Worm (Caenorhabditis elegans) whole organism, mixed stage, embryonic: Measurements from ENCODE around the gene cest-4.

Experiments
- cnd-1 ChIP-seq: fragments of 200-800 bp; sonication (Bioruptor generic); optimal IDR thresholded peaks from 2 replicates; lab custom pipeline; 2018; ENCODE audit warnings: mild to moderate bottlenecking, missing genetic modification characterization, missing compliant biosample characterization
- unc-39 ChIP-seq: fragments of 150-350 bp; optimal IDR thresholded peaks from 2 replicates; lab custom pipeline; 2014; ENCODE audit warnings: missing biosample characterization, missing genetic modification characterization
- ztf-11 ChIP-seq: fragments of 150-350 bp; optimal IDR thresholded peaks from 2 replicates; lab custom pipeline; 2014; ENCODE audit warnings: missing biosample characterization, missing genetic modification characterization

ce11 chrIV:6770407-6770883 lies 31.7 kb downstream of the cest-4 start, which contains the start of gene anat-1:
- TF ChIP-seq cnd-1 (no peak), ztf-11 (tag; lab: Kevin White, UChicago) (no peak), unc-39 (no peak)
